Worm (Caenorhabditis elegans): Measurements from ENCODE around the gene hpo-25.
A peak's percentile ranks its signal among the peaks of the same experiment; 100 is the strongest.

Gene hpo-25

DNA sequence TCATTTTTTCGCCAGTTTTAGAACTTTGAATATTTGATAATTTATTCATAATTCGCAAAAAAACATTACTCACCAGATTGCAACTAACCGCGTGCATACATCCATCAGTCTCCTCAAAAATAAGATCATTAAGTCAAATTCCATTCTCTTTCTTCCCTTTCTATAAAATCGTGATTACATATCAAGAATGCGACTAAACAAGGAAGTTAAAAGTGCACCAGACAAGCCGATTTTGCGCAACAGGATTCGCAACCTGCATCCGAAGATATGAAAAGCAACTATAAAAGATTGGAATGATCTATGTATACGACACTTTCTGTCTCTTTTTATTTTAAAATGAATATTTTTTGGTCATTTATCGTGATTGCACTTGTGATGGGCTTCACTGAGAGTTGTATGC is at the start of gene hpo-25:
TSS of gene hpo-25 (plus strand) at position 301 of the 400 bp plus-strand sequence.
- no peak for TF ChIP-seq tab-1 (GFP tag; IDR thresholded peaks at IDR 0.05)
- no peak for TF ChIP-seq med-1 (GFP tag; optimal IDR thresholded peaks at IDR 0.05; ENCODE audit: insufficient read depth)
- TF ChIP-seq ztf-23 (GFP tag; IDR thresholded peaks at IDR 0.05), result no peak
- no peak for TF ChIP-seq cog-1 (tag; optimal IDR thresholded peaks at IDR 0.05)
- TF ChIP-seq flt-1 (GFP tag; IDR thresholded peaks at IDR 0.05), result no peak
- TF ChIP-seq ref-1 (GFP tag; conservative IDR thresholded peaks at IDR 0.05), result no peak
- TF ChIP-seq T22C8.4 (GFP tag; IDR thresholded peaks at IDR 0.05), result no peak
- TF ChIP-seq klf-2 (GFP tag; conservative IDR thresholded peaks at IDR 0.05), result no peak
- TF ChIP-seq ztf-29 (GFP tag; IDR thresholded peaks at IDR 0.05), result no peak

DNA sequence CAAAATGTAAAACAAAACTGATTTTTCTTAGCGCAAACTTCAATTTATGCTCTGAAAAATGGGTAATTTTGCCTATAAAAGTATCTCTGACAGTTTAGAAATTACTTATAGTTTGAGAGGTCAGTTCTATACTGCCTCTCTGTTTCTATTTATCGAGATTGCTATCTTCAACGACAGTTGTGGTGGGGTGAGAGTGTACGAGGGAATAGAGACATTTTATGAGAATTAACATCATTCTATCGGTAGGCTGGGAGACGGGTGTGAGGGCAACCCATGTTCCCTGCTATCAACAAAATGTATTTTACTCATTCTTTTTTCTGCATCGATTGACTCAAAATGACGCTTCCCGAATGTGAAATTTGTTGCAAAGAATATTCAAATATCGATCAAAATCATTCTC is 49.0 kb upstream of the hpo-25 start, which contains the start of gene ZK1240.3:
TSS of gene ZK1240.3 (plus strand) at position 238 of the 400 bp plus-strand sequence.
- TF ChIP-seq ref-1 (GFP tag; conservative IDR thresholded peaks at IDR 0.05) (no peak), ztf-29 (GFP tag; IDR thresholded peaks at IDR 0.05) (no peak), tab-1 (GFP tag; IDR thresholded peaks at IDR 0.05) (no peak), T22C8.4 (GFP tag; IDR thresholded peaks at IDR 0.05) (no peak), cog-1 (tag; optimal IDR thresholded peaks at IDR 0.05) (no peak), flt-1 (GFP tag; IDR thresholded peaks at IDR 0.05) (no peak), med-1 (GFP tag; optimal IDR thresholded peaks at IDR 0.05; ENCODE audit: insufficient read depth) (no peak), klf-2 (GFP tag; conservative IDR thresholded peaks at IDR 0.05) (no peak), ztf-23 (GFP tag; IDR thresholded peaks at IDR 0.05) (no peak)

DNA sequence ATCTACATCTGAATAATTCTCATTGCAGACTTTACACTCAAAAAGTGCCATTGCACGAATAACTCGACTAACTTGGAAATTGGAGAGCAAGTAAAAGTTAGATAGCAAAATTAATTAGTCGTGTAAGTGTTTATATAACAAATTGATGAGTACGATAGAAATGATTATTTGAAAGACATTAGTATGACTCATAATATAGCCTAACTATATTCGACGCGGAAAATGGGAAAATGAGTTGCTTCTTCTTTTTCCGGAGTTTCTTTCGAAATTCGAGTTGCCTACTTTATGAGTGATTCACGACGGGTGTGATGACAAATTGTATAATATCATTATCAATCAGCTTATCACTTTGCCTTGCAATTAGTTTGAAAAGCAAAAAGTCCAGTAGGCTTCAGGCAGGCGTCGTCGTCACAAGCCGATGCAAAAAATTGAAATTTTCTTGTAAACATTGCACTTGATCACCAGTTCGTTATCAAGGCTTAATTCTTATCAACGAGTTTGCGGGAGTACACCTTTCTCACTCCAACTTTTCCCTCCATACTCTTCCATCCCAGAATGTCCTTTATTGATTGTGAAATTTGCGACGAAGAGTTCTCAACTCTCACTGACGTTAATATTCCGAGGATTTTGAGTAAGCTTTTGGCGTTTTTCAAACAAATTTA is 46.1 kb upstream of the hpo-25 start, which contains the start of the genes ZK1240.6 and ZK1240.2:
TSS of gene ZK1240.6 (minus strand) at position 51 of the 662 bp plus-strand sequence.
TSS of gene ZK1240.2 (plus strand) at position 520 of the 662 bp plus-strand sequence.
- no peak for TF ChIP-seq klf-2 (GFP tag; conservative IDR thresholded peaks at IDR 0.05)
- no peak for TF ChIP-seq ztf-29 (GFP tag; IDR thresholded peaks at IDR 0.05)
- TF ChIP-seq flt-1 (GFP tag; IDR thresholded peaks at IDR 0.05), result no peak
- TF ChIP-seq tab-1 (GFP tag; IDR thresholded peaks at IDR 0.05), result no peak
- no peak for TF ChIP-seq ztf-23 (GFP tag; IDR thresholded peaks at IDR 0.05)
- no peak for TF ChIP-seq cog-1 (tag; optimal IDR thresholded peaks at IDR 0.05)

DNA sequence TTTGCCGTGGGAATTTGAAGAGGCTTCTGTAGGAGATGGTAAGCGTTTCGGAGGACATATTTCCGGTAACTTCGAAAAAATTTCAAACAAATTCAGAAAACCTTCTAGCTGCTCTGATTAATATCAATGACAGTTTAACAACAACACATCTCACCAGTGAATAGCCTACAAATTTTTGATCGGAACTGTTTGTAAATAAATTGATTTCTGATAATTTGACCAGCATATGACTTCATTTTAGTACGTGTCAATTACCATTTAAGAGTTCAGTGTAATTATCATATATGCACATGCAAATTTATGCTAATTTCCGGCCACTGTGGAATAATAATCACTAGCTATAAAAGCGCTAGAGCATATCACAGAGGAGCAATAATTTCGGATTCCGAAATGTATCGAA is 44.1 kb upstream of the hpo-25 start, which contains the start of gene ZK1240.11:
TSS of gene ZK1240.11 (plus strand) at position 301 of the 400 bp plus-strand sequence.
- TF ChIP-seq flt-1 (GFP tag; IDR thresholded peaks at IDR 0.05) (no peak), ref-1 (GFP tag; conservative IDR thresholded peaks at IDR 0.05) (no peak), cog-1 (tag; optimal IDR thresholded peaks at IDR 0.05) (no peak), ztf-23 (GFP tag; IDR thresholded peaks at IDR 0.05) (no peak), ztf-29 (GFP tag; IDR thresholded peaks at IDR 0.05) (no peak), tab-1 (GFP tag; IDR thresholded peaks at IDR 0.05) (no peak), T22C8.4 (GFP tag; IDR thresholded peaks at IDR 0.05) (no peak), klf-2 (GFP tag; conservative IDR thresholded peaks at IDR 0.05) (no peak), med-1 (GFP tag; optimal IDR thresholded peaks at IDR 0.05; ENCODE audit: insufficient read depth) (no peak)

DNA sequence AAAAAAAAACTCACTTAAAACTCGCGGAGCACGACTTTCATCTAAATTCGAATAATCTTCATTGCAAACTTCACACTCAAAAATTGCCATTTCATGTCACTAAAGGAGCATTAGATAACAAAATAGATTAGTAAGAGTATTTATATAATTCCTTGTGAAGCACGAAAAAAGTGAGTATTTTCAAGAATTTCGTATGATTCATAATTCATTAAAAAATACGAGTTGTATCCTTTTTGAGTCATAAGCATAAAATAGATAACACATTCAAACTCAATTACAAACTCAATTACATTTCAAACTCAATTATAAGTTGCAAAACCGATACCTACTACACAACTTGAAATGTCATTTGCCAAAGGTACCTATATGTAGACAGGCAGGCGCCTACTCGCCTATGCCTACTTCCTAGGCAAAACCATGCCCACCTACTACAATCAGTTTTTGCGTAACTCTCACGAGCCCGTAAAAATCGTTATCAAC is 40.1 kb upstream of the hpo-25 start, which contains the start of the genes ZK1240.8 and ZK1240.1:
TSS of gene ZK1240.8 (minus strand) at position 101 of the 480 bp plus-strand sequence.
TSS of gene ZK1240.1 (plus strand) at position 430 of the 480 bp plus-strand sequence.
- TF ChIP-seq ztf-29 (GFP tag; IDR thresholded peaks at IDR 0.05) (no peak), tab-1 (GFP tag; IDR thresholded peaks at IDR 0.05) (no peak), cog-1 (tag; optimal IDR thresholded peaks at IDR 0.05) (no peak), ztf-23 (GFP tag; IDR thresholded peaks at IDR 0.05) (no peak), med-1 (GFP tag; optimal IDR thresholded peaks at IDR 0.05; ENCODE audit: insufficient read depth) (no peak), ref-1 (GFP tag; conservative IDR thresholded peaks at IDR 0.05) (no peak), T22C8.4 (GFP tag; IDR thresholded peaks at IDR 0.05) (no peak), flt-1 (GFP tag; IDR thresholded peaks at IDR 0.05) (no peak), klf-2 (GFP tag; conservative IDR thresholded peaks at IDR 0.05) (no peak)

DNA sequence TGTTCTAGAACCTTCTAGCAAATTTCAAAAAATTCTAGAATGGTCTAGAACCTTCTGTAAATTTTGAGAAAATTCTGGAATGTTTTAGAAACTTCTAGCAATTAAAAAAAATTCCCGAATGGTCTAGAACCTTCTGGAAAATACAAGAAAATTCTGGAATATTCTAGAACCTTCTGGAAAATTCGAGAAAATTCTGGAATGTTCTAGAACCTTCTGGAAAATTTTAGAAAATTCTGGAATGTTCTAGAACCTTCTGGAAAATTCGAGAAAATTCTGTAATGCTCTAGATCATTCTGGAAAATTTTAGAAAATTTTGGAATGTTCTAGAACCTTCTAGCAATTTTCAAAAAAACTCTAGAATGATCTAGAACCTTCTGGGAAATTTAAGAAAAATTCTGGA is 38.6 kb upstream of the hpo-25 start:
- TF ChIP-seq ref-1 (GFP tag; conservative IDR thresholded peaks at IDR 0.05) (no peak), ztf-29 (GFP tag; IDR thresholded peaks at IDR 0.05) (no peak), flt-1 (GFP tag; IDR thresholded peaks at IDR 0.05) (peak; percentile 63)

DNA sequence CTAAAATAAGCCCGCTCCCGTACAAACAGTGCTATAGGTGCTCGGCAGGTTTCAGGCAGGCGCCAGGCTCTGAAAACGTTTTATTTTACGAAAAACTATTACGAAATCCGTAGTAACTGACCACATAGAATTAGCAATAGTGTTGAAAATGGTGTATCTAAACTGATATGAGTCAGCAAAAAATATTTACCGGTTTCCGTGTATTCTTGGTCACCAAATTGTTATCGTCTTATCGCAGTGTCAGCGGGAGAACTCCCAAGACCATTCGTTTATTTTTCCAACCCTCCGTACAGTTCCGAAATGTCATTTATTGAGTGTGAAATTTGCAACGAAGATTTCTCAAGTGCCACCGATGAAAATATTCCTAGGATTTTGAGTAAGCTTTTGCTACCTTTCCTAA is 36.8 kb upstream of the hpo-25 start, which contains the start of gene F43C11.8:
TSS of gene F43C11.8 (plus strand) at position 301 of the 400 bp plus-strand sequence.
- TF ChIP-seq T22C8.4 (GFP tag; IDR thresholded peaks at IDR 0.05), result no peak
- TF ChIP-seq ztf-23 (GFP tag; IDR thresholded peaks at IDR 0.05), result no peak
- no peak for TF ChIP-seq cog-1 (tag; optimal IDR thresholded peaks at IDR 0.05)
- no peak for TF ChIP-seq med-1 (GFP tag; optimal IDR thresholded peaks at IDR 0.05; ENCODE audit: insufficient read depth)
- TF ChIP-seq ref-1 (GFP tag; conservative IDR thresholded peaks at IDR 0.05), result no peak

DNA sequence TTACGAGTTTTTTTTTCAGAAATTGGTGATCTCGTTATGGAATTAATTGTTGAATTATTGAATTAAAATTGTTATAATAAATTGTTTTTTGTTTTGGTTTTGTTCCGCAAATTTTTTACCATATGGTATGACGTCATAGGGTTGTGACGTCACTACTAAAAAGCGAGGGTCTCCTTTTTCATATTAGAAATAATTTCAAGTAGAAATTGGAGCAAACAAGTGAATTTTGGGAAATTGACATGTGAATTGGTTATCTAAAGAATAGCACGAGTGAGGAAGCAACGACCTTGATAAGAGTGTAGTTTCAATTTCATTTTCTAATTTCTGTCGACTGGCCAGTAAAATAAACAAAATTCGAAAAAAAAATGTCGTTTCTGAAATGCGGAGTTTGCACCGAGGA is 33.5 kb upstream of the hpo-25 start, which contains the start of gene F43C11.7:
TSS of gene F43C11.7 (plus strand) at position 326 of the 400 bp plus-strand sequence.
- TF ChIP-seq T22C8.4 (GFP tag; IDR thresholded peaks at IDR 0.05) (no peak), tab-1 (GFP tag; IDR thresholded peaks at IDR 0.05) (no peak), klf-2 (GFP tag; conservative IDR thresholded peaks at IDR 0.05) (no peak), ref-1 (GFP tag; conservative IDR thresholded peaks at IDR 0.05) (no peak), flt-1 (GFP tag; IDR thresholded peaks at IDR 0.05) (no peak), ztf-23 (GFP tag; IDR thresholded peaks at IDR 0.05) (no peak), cog-1 (tag; optimal IDR thresholded peaks at IDR 0.05) (no peak), ztf-29 (GFP tag; IDR thresholded peaks at IDR 0.05) (no peak), med-1 (GFP tag; optimal IDR thresholded peaks at IDR 0.05; ENCODE audit: insufficient read depth) (no peak)

DNA sequence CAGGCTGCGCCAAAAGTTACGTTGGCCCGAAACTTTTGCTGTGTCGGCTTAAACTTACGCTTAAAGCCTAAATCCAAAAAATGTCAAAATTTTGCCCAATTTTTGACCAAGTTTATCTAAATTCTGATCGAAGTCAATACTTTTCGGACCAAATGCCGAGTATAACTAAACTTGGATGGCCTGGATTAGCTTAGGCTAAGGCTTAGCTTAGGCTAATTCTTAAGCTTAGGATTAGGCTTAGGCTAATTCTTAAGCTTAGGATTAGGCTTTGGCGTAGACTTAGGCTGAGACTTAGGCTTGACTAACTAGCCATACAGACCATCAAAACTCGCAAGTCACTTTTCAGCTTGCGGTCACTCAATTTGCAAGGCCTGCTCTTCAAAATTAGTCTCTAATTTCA is 32.9 kb upstream of the hpo-25 start:
- no peak for TF ChIP-seq flt-1 (GFP tag; IDR thresholded peaks at IDR 0.05)

DNA sequence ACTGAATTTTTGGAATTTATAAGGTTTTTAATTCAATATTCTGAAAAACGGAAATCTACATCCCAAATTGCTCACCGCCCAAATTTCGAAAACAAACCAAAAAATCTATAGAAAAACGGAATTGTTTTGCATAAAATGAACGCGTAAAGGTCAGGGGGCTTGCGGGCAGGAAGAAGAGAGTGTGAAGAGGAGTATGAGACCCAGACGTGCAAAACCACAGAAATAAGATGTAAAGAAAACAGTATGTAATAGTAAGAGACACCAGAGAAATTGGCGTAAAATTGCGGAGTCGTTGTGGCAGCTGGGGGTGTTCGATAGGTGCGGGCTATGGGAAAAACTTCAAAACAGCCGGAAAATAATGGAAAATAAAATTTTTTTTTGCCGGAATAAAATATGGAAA is 28.1 kb upstream of the hpo-25 start:
- TF ChIP-seq klf-2 (GFP tag; conservative IDR thresholded peaks at IDR 0.05) (no peak), cog-1 (tag; optimal IDR thresholded peaks at IDR 0.05) (no peak), med-1 (GFP tag; optimal IDR thresholded peaks at IDR 0.05; ENCODE audit: insufficient read depth) (no peak), tab-1 (GFP tag; IDR thresholded peaks at IDR 0.05) (no peak), ztf-23 (GFP tag; IDR thresholded peaks at IDR 0.05) (no peak)

Measured in whole organism, midembryonic.